Worm (Caenorhabditis elegans) whole organism, L1 larva: ENCODE measurements around the gene C17C3.9.

Experiments
- dpl-1 ChIP-seq, 3 experiments: fragments of 150-350 bp in 2 of 3; sonication (generic microtip) in 1 of 3; optimal IDR thresholded peaks; 2 replicates each; lab custom pipeline; 2014 to 2017; ENCODE audit warnings: missing biosample characterization in 3 of 3, missing genetic modification characterization in 3 of 3, missing genetic modification reagents in 3 of 3
- mdl-1 ChIP-seq, 2 experiments: fragments of 150-350 bp; optimal IDR thresholded peaks; 2 replicates each; lab custom pipeline; 2014 to 2017; ENCODE audit warnings: missing biosample characterization in 2 of 2, missing genetic modification characterization in 2 of 2, inconsistent platforms in 1 of 2
- nhr-77 ChIP-seq: fragments of 150-350 bp; optimal IDR thresholded peaks from 2 replicates; lab custom pipeline; 2014; ENCODE audit warnings: missing biosample characterization, missing genetic modification characterization
- unc-62 ChIP-seq: fragments of 150-350 bp; optimal IDR thresholded peaks from 2 replicates; lab custom pipeline; 2014; ENCODE audit warnings: missing biosample characterization, missing genetic modification reagents, missing genetic modification characterization

DNA sequence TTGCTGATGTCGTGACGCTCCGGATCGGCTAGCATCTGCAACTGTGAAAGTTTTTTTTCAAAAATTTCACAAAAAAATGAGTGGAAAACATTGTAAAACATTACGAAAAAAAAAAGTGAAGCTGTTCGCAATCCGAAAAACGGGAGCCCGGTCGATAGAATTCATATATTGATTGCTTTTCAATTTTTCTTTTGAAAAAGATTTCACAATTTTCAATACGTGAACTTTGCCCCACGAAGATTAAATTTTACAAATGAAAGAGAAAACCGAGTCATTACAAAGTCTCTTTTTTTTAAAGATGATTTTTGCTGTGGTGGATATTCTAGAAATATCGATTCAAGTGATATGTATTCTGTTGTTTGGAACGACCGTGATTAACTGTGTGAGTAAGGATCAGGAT is 37.7 kb downstream of the C17C3.9 start, which contains the start of gene F12A10.6:
- TF ChIP-seq nhr-77 (tag; lab: Kevin White, UChicago) = no peak
- no peak for TF ChIP-seq unc-62
- no peak for TF ChIP-seq dpl-1 (GFP tag; optimal IDR thresholded peaks at IDR 0.05; lab: Kevin White, UChicago)
- no peak for TF ChIP-seq mdl-1 (tag; optimal IDR thresholded peaks at IDR 0.05; lab: Kevin White, UChicago)
